Worm (Caenorhabditis elegans): ENCODE data around the gene C18E9.5.

DNA sequence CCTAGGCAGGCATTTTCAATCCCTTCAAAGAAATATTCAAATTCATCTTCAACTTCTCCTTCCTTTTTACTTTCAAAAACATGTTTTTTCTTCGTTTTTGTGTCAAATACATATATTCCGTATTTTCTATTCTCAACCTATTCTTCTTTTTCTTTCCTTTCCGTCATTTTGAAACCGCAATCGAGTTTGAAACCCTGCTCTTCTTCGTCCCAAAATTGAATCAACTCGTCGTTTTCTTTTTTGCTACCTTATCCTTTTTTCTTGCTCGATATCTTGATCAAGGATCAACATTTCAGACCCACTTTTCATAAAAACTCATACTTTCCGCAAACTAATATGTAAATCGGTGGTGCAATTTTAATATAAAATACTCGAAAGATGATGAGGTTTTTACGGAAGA lies 24.6 kb upstream of the C18E9.5 start:
- TF ChIP-seq him-1 (tag; optimal IDR thresholded peaks at IDR 0.05), result no peak
- TF ChIP-seq dao-5 (tag; optimal IDR thresholded peaks at IDR 0.05), result no peak
